Worm (Caenorhabditis elegans) whole organism, early embryonic: ENCODE measurements around the gene C46C11.4.

ENCODE experiments used
- B0310.2 ChIP-seq: sonication (generic microtip); optimal IDR thresholded peaks from 2 replicates; lab custom pipeline; 2016; ENCODE audit warnings: mild to moderate bottlenecking, missing genetic modification characterization, missing compliant biosample characterization
- F13C5.2 ChIP-seq: sonication (generic microtip); optimal IDR thresholded peaks from 2 replicates; lab custom pipeline; 2017; ENCODE audit warnings: mild to moderate bottlenecking, missing genetic modification characterization, inconsistent platforms, missing compliant biosample characterization
- aly-1 ChIP-seq: sonication (generic microtip); optimal IDR thresholded peaks from 2 replicates; lab custom pipeline; 2016; ENCODE audit warnings: missing genetic modification characterization, missing compliant biosample characterization
- ama-1 ChIP-seq: fragments of 150-350 bp; optimal IDR thresholded peaks from 2 replicates; lab custom pipeline; 2014
- ceh-13 ChIP-seq: fragments of 200-800 bp; sonication (Bioruptor generic); optimal IDR thresholded peaks from 2 replicates; lab custom pipeline; 2018; ENCODE audit warnings: mild to moderate bottlenecking, missing genetic modification characterization, missing compliant biosample characterization
- ceh-36 ChIP-seq: sonication (generic microtip); optimal IDR thresholded peaks from 2 replicates; lab custom pipeline; 2016; ENCODE audit warnings: missing genetic modification characterization, inconsistent platforms, missing compliant biosample characterization
- ets-7 ChIP-seq: sonication (generic microtip); optimal IDR thresholded peaks from 2 replicates; lab custom pipeline; 2016; ENCODE audit warnings: missing genotype, missing genetic modification characterization, missing compliant biosample characterization
- flt-1 ChIP-seq: fragments of 200-800 bp; sonication (Bioruptor generic); IDR thresholded peaks from 2 replicates; pipeline ENCODE4 v1.3.6; 2022; ENCODE audit warnings: missing genetic modification characterization, missing compliant biosample characterization
- hmbx-1 ChIP-seq: sonication (generic microtip); optimal IDR thresholded peaks from 2 replicates; lab custom pipeline; 2016; ENCODE audit warnings: mild to moderate bottlenecking, missing genetic modification characterization, missing compliant biosample characterization
- hmg-4 ChIP-seq: fragments of 200-800 bp; sonication (Bioruptor generic); optimal IDR thresholded peaks from 2 replicates; lab custom pipeline; 2018; ENCODE audit warnings: mild to moderate bottlenecking, missing genetic modification characterization, missing compliant biosample characterization
- hnd-1 ChIP-seq: sonication (generic microtip); optimal IDR thresholded peaks from 2 replicates; lab custom pipeline; 2016; ENCODE audit warnings: missing genetic modification characterization, missing compliant biosample characterization
- pes-1 ChIP-seq: fragments of 200-800 bp; sonication (Bioruptor generic); IDR thresholded peaks from 2 replicates; pipeline ENCODE4 v1.3.6; 2022; ENCODE audit warnings: missing genetic modification reagents, missing genetic modification characterization, missing compliant biosample characterization
- scrt-1 ChIP-seq: fragments of 200-800 bp; sonication (Bioruptor generic); IDR thresholded peaks from 2 replicates; pipeline ENCODE4 v1.3.6; 2022; ENCODE audit warnings: missing genetic modification characterization, missing compliant biosample characterization
- sea-1 ChIP-seq: fragments of 200-800 bp; sonication (Bioruptor generic); conservative IDR thresholded peaks from 2 replicates; pipeline ENCODE4 v1.3.6; 2022; ENCODE audit warnings: missing genetic modification characterization, missing compliant biosample characterization
- tbx-11 ChIP-seq: fragments of 200-800 bp; sonication (Bioruptor generic); IDR thresholded peaks from 2 replicates; pipeline ENCODE4 v1.3.6; 2022; ENCODE audit warnings: missing genetic modification characterization, missing compliant biosample characterization
- tbx-37 ChIP-seq: fragments of 200-800 bp; sonication (Bioruptor generic); conservative IDR thresholded peaks from 2 replicates; pipeline ENCODE4 v1.3.6; 2022; ENCODE audit warnings: missing genetic modification reagents, missing genetic modification characterization, missing compliant biosample characterization
- tra-4 ChIP-seq: sonication (generic microtip); optimal IDR thresholded peaks from 2 replicates; lab custom pipeline; 2017; ENCODE audit warnings: missing genetic modification characterization, missing compliant biosample characterization

Gene C46C11.4

DNA sequence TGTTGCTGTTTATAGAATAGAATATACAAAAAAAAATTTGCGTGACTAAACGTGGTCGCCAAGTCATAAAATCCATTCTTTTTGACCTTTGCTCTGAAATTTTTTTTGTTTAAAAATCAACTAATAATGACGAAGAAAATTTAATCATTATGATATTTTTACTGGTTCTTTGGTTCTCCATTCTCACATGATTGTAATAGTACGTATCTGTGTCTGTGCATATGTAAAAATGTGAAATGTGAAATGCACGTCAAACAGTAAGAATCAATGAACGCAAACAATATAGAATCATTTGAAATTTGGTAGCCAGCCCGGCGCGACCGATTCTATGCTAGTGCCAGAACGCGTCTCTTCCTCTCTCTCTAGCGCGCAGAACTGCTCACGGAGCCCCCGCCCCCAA, 10.2 kb downstream of the C46C11.4 start, which contains the start of gene hosl-1:
TSS of gene hosl-1 (plus strand) at position 301 of the 400 bp plus-strand sequence.
- TF ChIP-seq hmg-4 (GFP tag; lab: Kevin White, UChicago) (no peak), hnd-1 (no peak), flt-1 (no peak)

DNA sequence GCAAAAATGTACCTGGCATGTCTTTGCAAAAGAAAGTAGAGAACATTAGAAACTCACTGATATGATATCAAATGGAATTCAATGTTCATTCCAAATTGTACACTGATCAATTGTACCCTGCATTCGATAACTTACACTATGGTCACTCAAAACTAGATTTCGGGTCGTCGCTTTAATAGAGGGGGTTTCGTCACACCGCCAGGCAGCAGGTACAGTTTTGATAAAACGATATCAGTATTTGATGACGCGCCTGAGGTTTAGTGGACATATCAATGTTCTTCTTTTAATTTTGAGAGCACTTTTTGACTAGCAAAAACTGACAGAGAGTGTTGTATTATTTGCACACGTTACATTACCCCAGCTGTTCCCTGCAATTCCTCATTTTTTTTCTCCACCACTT, 10.9 kb downstream of the C46C11.4 start:
- no peak for TF ChIP-seq sea-1 (GFP tag; lab: Robert Waterston, UW)
- TF ChIP-seq hmbx-1: no peak
- no peak for TF ChIP-seq ceh-13
- no peak for TF ChIP-seq B0310.2 (tag; lab: Kevin White, UChicago)
- TF ChIP-seq scrt-1 (GFP tag; lab: Robert Waterston, UW): no peak
- no peak for TF ChIP-seq ceh-36 (tag; lab: Kevin White, UChicago)
- TF ChIP-seq hnd-1: no peak
- TF ChIP-seq ets-7 (tag; lab: Kevin White, UChicago): no peak
- TF ChIP-seq tbx-37: no peak
- no peak for TF ChIP-seq F13C5.2 (tag; lab: Kevin White, UChicago)
- no peak for TF ChIP-seq tra-4 (tag; lab: Kevin White, UChicago)
- TF ChIP-seq pes-1 (GFP tag; lab: Robert Waterston, UW): no peak
- no peak for TF ChIP-seq ama-1 (lab: Kevin White, UChicago)
- no peak for TF ChIP-seq flt-1
- no peak for TF ChIP-seq tbx-11
- no peak for TF ChIP-seq aly-1 (tag; lab: Kevin White, UChicago)
- no peak for TF ChIP-seq hmg-4 (GFP tag; lab: Kevin White, UChicago)

DNA sequence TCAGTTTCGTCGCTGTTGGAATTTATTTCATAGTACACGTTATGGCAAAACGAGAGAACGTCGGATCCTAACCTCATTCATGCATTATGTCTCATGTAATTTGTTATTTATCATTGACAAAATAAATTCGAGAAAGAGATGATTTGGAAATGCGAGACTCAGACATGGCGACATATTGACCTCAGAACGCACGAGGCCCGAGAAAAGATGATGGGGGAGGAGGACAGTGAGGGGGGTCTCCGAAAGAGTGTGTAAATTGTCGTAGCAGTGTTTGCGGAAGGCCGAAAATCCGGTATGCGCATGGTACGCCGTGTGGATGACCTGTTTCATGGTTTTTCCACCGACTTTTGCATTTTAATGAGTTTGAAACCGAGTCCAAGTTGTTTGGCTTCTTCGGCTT, 11.4 kb downstream of the C46C11.4 start:
- TF ChIP-seq F13C5.2 (tag; lab: Kevin White, UChicago) (peak; percentile 41), sea-1 (GFP tag; lab: Robert Waterston, UW) (0 out of 2 replicates have a peak, but pooled peaks have one; percentile 43), hmg-4 (GFP tag; lab: Kevin White, UChicago) (peak; percentile 37), flt-1 (peak; percentile 22; the same call in 1 of the 2 replicates), hnd-1 (no peak), aly-1 (tag; lab: Kevin White, UChicago) (peak; percentile 6), pes-1 (GFP tag; lab: Robert Waterston, UW) (no peak; the same call in 1 of the 2 replicates)

DNA sequence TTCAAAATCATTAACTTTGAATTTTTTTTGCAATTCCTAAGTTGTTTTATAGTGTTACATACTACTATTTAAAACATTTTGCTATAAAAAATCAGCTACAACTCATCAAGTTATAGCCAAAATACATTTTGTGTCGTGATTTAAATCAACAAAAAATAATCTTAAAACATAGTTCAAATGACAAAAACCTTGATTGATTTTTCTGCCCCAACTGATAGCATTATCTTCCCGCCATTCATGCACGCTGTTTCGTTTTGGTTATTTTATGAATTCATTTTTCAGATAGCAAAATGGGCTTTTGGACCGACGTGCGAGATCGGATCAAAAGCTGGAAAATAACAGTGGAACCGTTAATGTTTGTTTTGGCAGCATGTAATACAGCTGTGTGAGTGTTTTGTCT, 14.9 kb downstream of the C46C11.4 start, which contains the start of gene slcr-46.1:
TSS of gene slcr-46.1 (plus strand) at position 274 of the 400 bp plus-strand sequence.
- TF ChIP-seq aly-1 (tag; lab: Kevin White, UChicago) (no peak), tbx-11 (no peak), tra-4 (tag; lab: Kevin White, UChicago) (no peak), B0310.2 (tag; lab: Kevin White, UChicago) (no peak), F13C5.2 (tag; lab: Kevin White, UChicago) (no peak), ceh-36 (tag; lab: Kevin White, UChicago) (no peak), pes-1 (GFP tag; lab: Robert Waterston, UW) (no peak), ceh-13 (no peak), hnd-1 (no peak), scrt-1 (GFP tag; lab: Robert Waterston, UW) (no peak), ets-7 (tag; lab: Kevin White, UChicago) (no peak)

DNA sequence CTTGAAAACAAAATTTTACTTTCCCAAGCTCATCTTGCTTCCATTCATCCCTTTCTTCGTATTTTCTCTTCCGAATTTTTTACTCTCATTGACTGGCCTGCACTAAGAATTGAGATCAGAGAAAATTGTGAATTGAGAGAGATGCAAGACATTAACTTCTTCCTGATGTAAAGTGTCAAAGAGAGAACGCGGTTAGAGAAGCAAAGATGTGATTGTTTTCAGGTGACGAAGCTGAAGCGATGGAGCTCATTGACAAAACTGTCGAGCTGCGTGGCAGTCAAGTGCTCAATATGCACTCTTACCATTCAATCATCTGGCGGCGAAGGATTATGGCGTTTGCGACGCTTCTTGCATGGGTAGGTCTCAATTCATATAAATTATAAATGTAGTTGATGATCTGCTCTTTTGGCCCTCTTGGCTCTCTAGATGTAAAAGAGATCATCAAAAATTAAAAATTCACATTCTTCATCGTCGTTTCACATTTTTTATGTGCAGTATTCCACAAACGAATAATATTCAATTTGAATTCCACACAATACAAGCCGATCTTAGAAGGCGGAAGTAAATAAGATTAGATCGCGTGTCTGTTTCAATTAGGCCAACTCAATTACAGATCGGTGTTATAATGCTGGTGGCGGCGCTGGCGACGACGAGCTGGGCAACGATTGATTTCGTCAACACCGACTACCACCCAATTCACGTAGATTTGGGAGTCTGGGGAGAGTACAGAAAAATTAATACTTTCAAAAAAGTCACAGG, 18.0 kb downstream of the C46C11.4 start:
- TF ChIP-seq aly-1 (tag; lab: Kevin White, UChicago) (no peak), ceh-36 (tag; lab: Kevin White, UChicago) (no peak), tbx-11 (no peak), B0310.2 (tag; lab: Kevin White, UChicago) (no peak), sea-1 (GFP tag; lab: Robert Waterston, UW) (no peak)

DNA sequence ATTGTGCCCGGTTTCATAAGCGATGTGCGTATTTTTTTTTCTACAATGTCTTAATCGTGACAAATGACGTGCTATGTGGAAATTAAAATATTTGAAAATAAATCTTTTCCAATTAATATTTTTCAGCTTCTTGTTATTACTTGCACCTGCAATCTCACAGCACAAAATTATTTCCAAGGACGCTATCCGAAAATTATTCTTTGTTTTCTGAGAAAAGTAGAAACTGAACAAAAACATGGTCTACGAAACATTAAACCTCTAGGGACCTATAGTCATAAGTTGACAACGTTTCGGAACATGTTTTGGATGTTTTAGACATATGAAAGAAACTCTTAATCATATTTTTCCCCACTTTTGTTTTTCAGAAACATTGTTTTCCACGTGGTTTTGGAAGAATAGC, 18.7 kb downstream of the C46C11.4 start:
- no peak for TF ChIP-seq F13C5.2 (tag; lab: Kevin White, UChicago)

DNA sequence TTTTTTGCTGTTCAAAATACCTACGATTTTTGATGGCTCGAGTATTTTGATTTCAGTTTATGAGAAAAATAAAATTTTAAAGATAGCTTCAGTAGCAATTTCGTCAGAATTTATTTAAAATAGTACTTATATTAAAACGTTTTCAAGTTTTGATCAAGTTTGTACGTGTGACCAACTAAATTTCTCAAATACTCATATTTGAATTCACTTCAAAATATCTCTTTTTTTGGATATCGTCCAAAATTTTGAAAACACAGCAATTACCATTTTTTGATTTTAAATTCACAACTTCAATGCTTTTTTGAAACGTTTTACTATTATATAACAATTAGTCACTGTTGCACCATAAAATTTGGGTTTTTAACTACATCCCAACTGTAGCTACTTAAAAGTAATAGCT, 20.1 kb downstream of the C46C11.4 start:
- TF ChIP-seq ceh-13 (no peak), ama-1 (lab: Kevin White, UChicago) (no peak), ceh-36 (tag; lab: Kevin White, UChicago) (no peak), scrt-1 (GFP tag; lab: Robert Waterston, UW) (no peak), aly-1 (tag; lab: Kevin White, UChicago) (no peak), hmbx-1 (no peak), hmg-4 (GFP tag; lab: Kevin White, UChicago) (no peak), ets-7 (tag; lab: Kevin White, UChicago) (no peak), pes-1 (GFP tag; lab: Robert Waterston, UW) (no peak), F13C5.2 (tag; lab: Kevin White, UChicago) (no peak), hnd-1 (no peak), sea-1 (GFP tag; lab: Robert Waterston, UW) (no peak), flt-1 (no peak), tbx-37 (no peak)

DNA sequence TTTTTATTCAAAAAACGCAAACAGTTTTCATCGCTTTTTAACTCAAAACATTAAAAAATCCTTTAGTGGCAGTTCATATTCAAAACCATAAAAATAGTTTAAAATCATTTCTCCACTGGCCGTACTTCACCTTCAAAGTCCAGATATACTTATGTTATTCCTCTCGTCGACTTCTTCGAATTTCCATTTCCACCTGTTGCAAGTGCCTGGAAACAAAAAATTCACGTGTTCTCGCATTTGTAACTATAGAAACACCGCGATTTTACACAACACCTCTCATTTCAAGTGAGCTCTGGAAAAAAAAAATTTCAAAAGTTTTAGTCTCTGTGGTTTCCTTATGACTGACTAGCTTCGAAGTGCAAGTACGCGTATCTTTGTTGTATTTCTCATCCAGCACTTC, 21.9 kb downstream of the C46C11.4 start:
- TF ChIP-seq B0310.2 (tag; lab: Kevin White, UChicago): no peak
